Fruit fly (Drosophila melanogaster): ENCODE data around the gene CG4025.

- TF ChIP-seq ovo (GFP tag; optimal IDR thresholded peaks at IDR 0.05), result no peak
- TF ChIP-seq kay (GFP tag; ENCODE audit: borderline replicate concordance), result no peak
- no peak for TF ChIP-seq pad (GFP tag; optimal IDR thresholded peaks at IDR 0.05)
- no peak for TF ChIP-seq toe (GFP tag; optimal IDR thresholded peaks at IDR 0.05)
- TF ChIP-seq Crg-1 (GFP tag; optimal IDR thresholded peaks at IDR 0.05), result no peak
- no peak for TF ChIP-seq bab1 (GFP tag; optimal IDR thresholded peaks at IDR 0.05)
- TF ChIP-seq Mnt (GFP tag; optimal IDR thresholded peaks at IDR 0.05), result no peak
- no peak for TF ChIP-seq CG11617 (GFP tag; optimal IDR thresholded peaks at IDR 0.05)
- no peak for TF ChIP-seq Hr96 (GFP tag; optimal IDR thresholded peaks at IDR 0.05)
- no peak for TF ChIP-seq CG12768 (GFP tag; optimal IDR thresholded peaks at IDR 0.05)
- no peak for TF ChIP-seq CG33017 (tag; optimal IDR thresholded peaks at IDR 0.05)
- no peak for TF ChIP-seq cic (GFP tag; optimal IDR thresholded peaks at IDR 0.05)
- TF ChIP-seq CG7045 (GFP tag; optimal IDR thresholded peaks at IDR 0.05), result no peak
- no peak for TF ChIP-seq Clk (GFP tag; optimal IDR thresholded peaks at IDR 0.05)
These were observed 27.6 kb downstream of the CG4025 start for dm6 chrX:2104365-2104764.
